Worm (Caenorhabditis elegans): ENCODE data around the gene R10D12.6.

ce11 chrV:13955370-13956089, 6.4 kb downstream of the R10D12.6 start:
- TF ChIP-seq skn-1 (tag; optimal IDR thresholded peaks at IDR 0.05) (no peak), nhr-25 (tag; optimal IDR thresholded peaks at IDR 0.05) (no peak), unc-62 (GFP tag; optimal IDR thresholded peaks at IDR 0.05) (no peak), mbf-1 (tag; optimal IDR thresholded peaks at IDR 0.05) (no peak), nhr-237 (tag; optimal IDR thresholded peaks at IDR 0.05) (no peak), ceh-16 (tag; optimal IDR thresholded peaks at IDR 0.05) (no peak), zag-1 (tag; optimal IDR thresholded peaks at IDR 0.05) (no peak), nhr-77 (tag; optimal IDR thresholded peaks at IDR 0.05) (no peak)

Data from whole organism, L2 larva.